Worm (Caenorhabditis elegans) whole organism, L4 larva: ENCODE data around the gene usp-4.

Experiments
- F10B5.3 ChIP-seq: sonication (generic microtip); optimal IDR thresholded peaks from 2 replicates; lab custom pipeline; 2016; ENCODE audit warnings: mild to moderate bottlenecking, missing genetic modification characterization, missing compliant biosample characterization
- R02D3.7 ChIP-seq: fragments of 150-350 bp; sonication (generic microtip); optimal IDR thresholded peaks from 3 replicates; lab custom pipeline; 2014; ENCODE audit warnings: missing biosample characterization, missing genetic modification characterization
- T26A8.4 ChIP-seq: fragments of 200-800 bp; sonication (Bioruptor generic); IDR thresholded peaks from 2 replicates; pipeline ENCODE4 v1.3.6; 2022; ENCODE audit warnings: missing genetic modification characterization, missing compliant biosample characterization
- aha-1 ChIP-seq: fragments of 150-350 bp; peaks from one replicate; lab custom pipeline; 2014; ENCODE audit warnings: missing biosample characterization, missing genetic modification characterization
- ceh-20 ChIP-seq: fragments of 200-800 bp; sonication (Bioruptor generic); IDR thresholded peaks from 2 replicates; pipeline ENCODE4 v1.3.6; 2022; ENCODE audit warnings: missing genetic modification reagents, missing genetic modification characterization, missing compliant biosample characterization
- ceh-32 ChIP-seq: sonication (generic microtip); optimal IDR thresholded peaks from 2 replicates; lab custom pipeline; 2016; ENCODE audit warnings: mild to moderate bottlenecking, missing genetic modification characterization, missing compliant biosample characterization; ENCODE audit not compliant: poor library complexity
- daf-16 ChIP-seq, 3 experiments: sonication (generic microtip); optimal IDR thresholded peaks; 2 replicates each; lab custom pipeline; 2016 to 2017; ENCODE audit warnings: missing genetic modification characterization in 3 of 3, missing genetic modification reagents in 3 of 3, mild to moderate bottlenecking in 2 of 3, missing compliant biosample characterization in 2 of 3, missing biosample characterization in 1 of 3, moderate library complexity in 1 of 3
- egl-43 ChIP-seq: fragments of 200-800 bp; sonication (Bioruptor generic); IDR thresholded peaks from 2 replicates; pipeline ENCODE4 v1.3.6; 2022; ENCODE audit warnings: missing genetic modification reagents, missing genetic modification characterization, missing compliant biosample characterization
- fos-1 ChIP-seq: fragments of 150-350 bp; optimal IDR thresholded peaks from 2 replicates; lab custom pipeline; 2014; ENCODE audit warnings: missing biosample characterization, missing genetic modification characterization
- hif-1 ChIP-seq, 2 experiments: sonication (generic microtip); optimal IDR thresholded peaks; 2 replicates each; lab custom pipeline; 2016 to 2017; ENCODE audit warnings: missing compliant biosample characterization in 2 of 2, missing genetic modification characterization in 2 of 2, missing genetic modification reagents in 2 of 2, missing genotype in 2 of 2, mild to moderate bottlenecking in 1 of 2
- hlh-11 ChIP-seq: fragments of 200-800 bp; sonication (Bioruptor generic); optimal IDR thresholded peaks from 2 replicates; lab custom pipeline; 2018; ENCODE audit warnings: mild to moderate bottlenecking, missing genetic modification characterization, missing compliant biosample characterization
- hlh-30 ChIP-seq: sonication (generic microtip); optimal IDR thresholded peaks from 2 replicates; lab custom pipeline; 2017; ENCODE audit warnings: antibody characterized with exemption, mild to moderate bottlenecking, missing genetic modification characterization, missing compliant biosample characterization; ENCODE audit not compliant: insufficient read depth
- hmg-1.1 ChIP-seq: fragments of 200-800 bp; sonication (Bioruptor generic); IDR thresholded peaks from 2 replicates; pipeline ENCODE4 v1.3.6; 2022; ENCODE audit warnings: missing genetic modification reagents, missing genetic modification characterization, missing compliant biosample characterization
- lim-7 ChIP-seq: fragments of 200-800 bp; sonication (Bioruptor generic); IDR thresholded peaks from 2 replicates; pipeline ENCODE4 v1.3.6; 2022; ENCODE audit warnings: missing genetic modification characterization, missing compliant biosample characterization
- lsy-2 ChIP-seq, 2 experiments: fragments of 150-350 bp in 1 of 2; sonication (generic microtip) in 1 of 2; optimal IDR thresholded peaks; 2 replicates each; lab custom pipeline; 2014 to 2017; ENCODE audit warnings: missing biosample characterization in 2 of 2, missing genetic modification characterization in 2 of 2
- mdt-29 ChIP-seq: fragments of 200-800 bp; sonication (Bioruptor generic); IDR thresholded peaks from 2 replicates; pipeline ENCODE4 v1.3.6; 2022; ENCODE audit warnings: missing genetic modification reagents, missing genetic modification characterization, missing compliant biosample characterization
- mes-2 ChIP-seq: sonication (generic microtip); optimal IDR thresholded peaks from 2 replicates; lab custom pipeline; 2016; ENCODE audit warnings: missing genotype, mild to moderate bottlenecking, missing genetic modification characterization, missing compliant biosample characterization; ENCODE audit not compliant: poor library complexity, severe bottlenecking
- mxl-2 ChIP-seq: fragments of 200-800 bp; sonication (Bioruptor generic); conservative IDR thresholded peaks from 2 replicates; pipeline ENCODE4 v1.3.6; 2022; ENCODE audit warnings: missing genetic modification reagents, missing genetic modification characterization, missing compliant biosample characterization
- mxl-3 ChIP-seq: fragments of 200-800 bp; sonication (Bioruptor generic); optimal IDR thresholded peaks from 2 replicates; lab custom pipeline; 2018; ENCODE audit warnings: mild to moderate bottlenecking, missing genetic modification characterization, missing compliant biosample characterization
- nhr-11 ChIP-seq: fragments of 150-350 bp; optimal IDR thresholded peaks from 2 replicates; lab custom pipeline; 2014; ENCODE audit warnings: missing biosample characterization, missing genetic modification characterization
- nhr-111 ChIP-seq: fragments of 200-800 bp; sonication (Bioruptor generic); optimal IDR thresholded peaks from 2 replicates; lab custom pipeline; 2018; ENCODE audit warnings: mild to moderate bottlenecking, missing genetic modification characterization, missing compliant biosample characterization
- nhr-237 ChIP-seq: sonication (generic microtip); optimal IDR thresholded peaks from 2 replicates; lab custom pipeline; 2017; ENCODE audit warnings: missing biosample characterization, missing genetic modification characterization
- nhr-25 ChIP-seq: sonication (generic microtip); optimal IDR thresholded peaks from 2 replicates; lab custom pipeline; 2017; ENCODE audit warnings: missing genetic modification characterization, mild to moderate bottlenecking, missing compliant biosample characterization, antibody characterized with exemption, moderate library complexity, borderline replicate concordance; ENCODE audit not compliant: insufficient read depth
- nhr-28 ChIP-seq: fragments of 150-350 bp; optimal IDR thresholded peaks from 2 replicates; lab custom pipeline; 2014; ENCODE audit warnings: missing biosample characterization, missing genetic modification characterization
- nhr-76 ChIP-seq: fragments of 150-350 bp; optimal IDR thresholded peaks from 2 replicates; lab custom pipeline; 2014; ENCODE audit warnings: missing biosample characterization, missing genetic modification characterization
- skn-1 ChIP-seq: fragments of 150-350 bp; optimal IDR thresholded peaks from 2 replicates; lab custom pipeline; 2014; ENCODE audit warnings: missing biosample characterization, missing genetic modification characterization
- snpc-1.2 ChIP-seq: fragments of 200-800 bp; sonication (Bioruptor generic); IDR thresholded peaks from 2 replicates; pipeline ENCODE4 v1.3.6; 2022; ENCODE audit warnings: missing genetic modification reagents, missing genetic modification characterization, missing compliant biosample characterization
- tag-97 ChIP-seq: fragments of 200-800 bp; sonication (Bioruptor generic); IDR thresholded peaks from 2 replicates; pipeline ENCODE4 v1.3.6; 2022; ENCODE audit warnings: missing genetic modification characterization, missing compliant biosample characterization
- unc-130 ChIP-seq: sonication (generic microtip); optimal IDR thresholded peaks from 2 replicates; lab custom pipeline; 2016; ENCODE audit warnings: missing genetic modification reagents, missing genetic modification characterization, missing compliant biosample characterization
- unc-62 ChIP-seq, 3 experiments: fragments of 150-350 bp in 1 of 3; sonication (generic microtip); optimal IDR thresholded peaks in 2 of 3; peaks in 1 of 3; 1 replicate in 1 of 3; 2 replicates in 2 of 3; lab custom pipeline; 2014 to 2017; ENCODE audit warnings: missing biosample characterization in 3 of 3, missing genetic modification characterization in 3 of 3, missing genetic modification reagents in 3 of 3, missing genotype in 1 of 3
- vab-7 ChIP-seq: fragments of 200-800 bp; sonication (Bioruptor generic); IDR thresholded peaks from 2 replicates; pipeline ENCODE4 v1.3.6; 2022; ENCODE audit warnings: missing genetic modification reagents, missing genetic modification characterization, missing compliant biosample characterization
- zag-1 ChIP-seq: fragments of 150-350 bp; optimal IDR thresholded peaks from 2 replicates; lab custom pipeline; 2014; ENCODE audit warnings: missing biosample characterization, missing genetic modification characterization
- ztf-11 ChIP-seq: fragments of 150-350 bp; optimal IDR thresholded peaks from 2 replicates; lab custom pipeline; 2014; ENCODE audit warnings: missing biosample characterization, missing genetic modification characterization

The usp-4 gene

ce11 chrIV:6747652-6748051 lies 9.5 kb upstream of the usp-4 start (continued):
- peak; percentile 63 for TF ChIP-seq unc-130 (GFP tag; lab: Kevin White, UChicago)
- TF ChIP-seq snpc-1.2: 0 out of 2 replicates have a peak, but pooled peaks have one; percentile 56
- TF ChIP-seq nhr-28 (tag; lab: Kevin White, UChicago): no peak
- TF ChIP-seq lsy-2 (tag; optimal IDR thresholded peaks at IDR 0.05; lab: Kevin White, UChicago): peak in 1 of 2 experiments; percentile 52
- no peak for TF ChIP-seq skn-1 (tag; lab: Kevin White, UChicago)

ce11 chrIV:6748491-6748890 lies 8.6 kb upstream of the usp-4 start, which contains the start of gene lin-45:
lin-45 (minus strand) TSS chrIV:6748572.
- peak in 1 of 2 experiments; percentile 8 for TF ChIP-seq hif-1 (tag; optimal IDR thresholded peaks at IDR 0.05; lab: Kevin White, UChicago)
- no peak for TF ChIP-seq R02D3.7 (tag; lab: Kevin White, UChicago)
- peak; percentile 26 for TF ChIP-seq hlh-11
- peak in 1 of 2 experiments; percentile 63 for TF ChIP-seq daf-16 (GFP tag; optimal IDR thresholded peaks at IDR 0.05; lab: Kevin White, UChicago)
- TF ChIP-seq daf-16 (tag; optimal IDR thresholded peaks at IDR 0.05; lab: Kevin White, UChicago): no peak
- TF ChIP-seq nhr-237: no peak
- TF ChIP-seq hlh-30 (tag; lab: Kevin White, UChicago): peak; percentile 24
- TF ChIP-seq mxl-3 (GFP tag; lab: Kevin White, UChicago): peak; percentile 38
- TF ChIP-seq ztf-11 (tag; lab: Kevin White, UChicago): no peak
- TF ChIP-seq, all 104 proteins: peak for 5

- TF ChIP-seq vab-7 (no peak), lim-7 (GFP tag; lab: Robert Waterston, UW) (no peak), nhr-76 (tag; lab: Kevin White, UChicago) (no peak), unc-62 (GFP tag; optimal IDR thresholded peaks at IDR 0.05 in 1 of 2; lab: Kevin White, UChicago) (peak in 1 of 2 experiments; percentile 43), unc-62 (tag; optimal IDR thresholded peaks at IDR 0.05; lab: Kevin White, UChicago) (no peak)
Observed at ce11 chrIV:6750117-6750516, 7.0 kb upstream of the usp-4 start.

- TF ChIP-seq skn-1 (tag; lab: Kevin White, UChicago): no peak
- no peak for TF ChIP-seq nhr-25 (tag; lab: Kevin White, UChicago)
- no peak for TF ChIP-seq zag-1 (tag; lab: Kevin White, UChicago)
- peak; percentile 60; the same call in 1 of the 2 replicates for TF ChIP-seq ceh-20
- no peak for TF ChIP-seq egl-43 (GFP tag; lab: Robert Waterston, UW)
- peak; percentile 61 for TF ChIP-seq hlh-30 (tag; lab: Kevin White, UChicago)
- peak; percentile 68 for TF ChIP-seq aha-1
- peak in 1 of 2 experiments; percentile 98 for TF ChIP-seq daf-16 (GFP tag; optimal IDR thresholded peaks at IDR 0.05; lab: Kevin White, UChicago)
- TF ChIP-seq daf-16 (tag; optimal IDR thresholded peaks at IDR 0.05; lab: Kevin White, UChicago): no peak
- no peak for TF ChIP-seq F10B5.3 (tag; lab: Kevin White, UChicago)
- TF ChIP-seq mdt-29 (GFP tag; lab: Robert Waterston, UW): peak; percentile 52
- TF ChIP-seq lsy-2 (tag; optimal IDR thresholded peaks at IDR 0.05; lab: Kevin White, UChicago): peak; percentile 24 to 25
- TF ChIP-seq T26A8.4 (GFP tag; lab: Robert Waterston, UW): 0 out of 2 replicates have a peak, but pooled peaks have one; percentile 44
- no peak for TF ChIP-seq hmg-1.1
- 0 out of 2 replicates have a peak, but pooled peaks have one; percentile 18 for TF ChIP-seq mxl-2 (GFP tag; lab: Robert Waterston, UW)
- TF ChIP-seq hlh-11: peak; percentile 55
- TF ChIP-seq ceh-32 (tag; lab: Kevin White, UChicago): no peak
- TF ChIP-seq mes-2: no peak
- TF ChIP-seq nhr-111: no peak
- no peak for TF ChIP-seq fos-1 (tag; lab: Kevin White, UChicago)
- no peak for TF ChIP-seq tag-97 (GFP tag; lab: Robert Waterston, UW)
- peak; percentile 69 for TF ChIP-seq nhr-11
Observed at ce11 chrIV:6751213-6751612, 5.9 kb upstream of the usp-4 start.
